Fruit fly (Drosophila melanogaster): ENCODE measurements around the gene CG17751.

Gene CG17751

DNA sequence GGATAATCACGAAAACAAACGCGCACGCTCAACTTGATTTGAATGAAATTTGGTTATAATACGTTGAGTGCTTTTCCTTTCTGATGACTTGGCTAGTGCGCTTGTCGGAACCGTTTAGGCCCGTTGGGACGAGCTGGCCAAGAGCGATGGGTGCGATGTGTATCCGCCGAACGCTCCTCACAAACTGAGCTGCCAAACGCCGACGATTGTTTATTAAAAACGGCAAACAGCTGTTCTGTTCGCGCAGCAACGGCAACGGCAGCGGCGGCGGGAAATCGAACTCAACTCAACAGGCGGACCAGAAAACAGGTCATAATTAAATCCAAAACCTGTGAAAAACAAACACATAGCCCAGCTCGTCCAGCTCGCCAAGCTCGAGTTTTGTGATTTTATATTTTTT lies 13.9 kb downstream of the CG17751 start (continued):
- TF ChIP-seq B-H2 (GFP tag; optimal IDR thresholded peaks at IDR 0.05) = peak; percentile 53

DNA sequence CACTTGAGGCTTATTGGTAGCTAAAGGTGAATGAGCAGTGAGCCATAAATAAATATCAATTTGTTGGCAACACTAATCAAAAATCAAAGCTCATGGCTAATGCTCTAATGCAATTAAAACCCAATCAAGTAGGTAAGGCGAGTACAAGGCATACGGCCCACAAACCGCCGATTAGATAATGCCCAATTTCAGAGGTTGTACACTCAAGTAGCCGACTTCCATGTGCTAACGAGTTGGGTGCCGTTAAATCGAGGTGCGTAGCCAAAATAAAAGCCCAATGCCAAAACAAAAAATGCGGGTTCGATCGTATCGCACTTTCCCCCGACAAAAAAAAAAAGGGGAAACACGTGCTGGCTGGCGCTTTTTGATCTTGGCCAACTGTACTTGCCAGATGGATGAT lies 15.0 kb downstream of the CG17751 start:
- TF ChIP-seq CG2712 (tag; optimal IDR thresholded peaks at IDR 0.05) = no peak
- no peak for TF ChIP-seq unc-4 (GFP tag; IDR thresholded peaks at IDR 0.05; ENCODE audit: partially characterized antibody)
- TF ChIP-seq CG6689 (GFP tag; IDR thresholded peaks at IDR 0.05) = no peak
- TF ChIP-seq hth (optimal IDR thresholded peaks at IDR 0.05) = no peak
- TF ChIP-seq ems (GFP tag; optimal IDR thresholded peaks at IDR 0.05) = no peak
- no peak for TF ChIP-seq CG5953 (GFP tag; IDR thresholded peaks at IDR 0.05)
- TF ChIP-seq crol (GFP tag; IDR thresholded peaks at IDR 0.05) = no peak
- no peak for TF ChIP-seq pnt (GFP tag; optimal IDR thresholded peaks at IDR 0.05)
- peak; percentile 74 for TF ChIP-seq sens-2 (GFP tag; IDR thresholded peaks at IDR 0.05)
- TF ChIP-seq CG14050 (GFP tag; IDR thresholded peaks at IDR 0.05) = no peak
- no peak for TF ChIP-seq MBD-R2 (GFP tag; IDR thresholded peaks at IDR 0.05)
- TF ChIP-seq Vsx1 (GFP tag; optimal IDR thresholded peaks at IDR 0.05) = peak; percentile 73
- TF ChIP-seq bsh (GFP tag; optimal IDR thresholded peaks at IDR 0.05) = no peak
- no peak for TF ChIP-seq pum (GFP tag; optimal IDR thresholded peaks at IDR 0.05)
- TF ChIP-seq CG13894 (tag; optimal IDR thresholded peaks at IDR 0.05) = peak; percentile 6
- no peak for TF ChIP-seq ken (GFP tag; IDR thresholded peaks at IDR 0.05)
- TF ChIP-seq lbe (GFP tag; optimal IDR thresholded peaks at IDR 0.05) = no peak
- no peak for TF ChIP-seq CG18619 (GFP tag; optimal IDR thresholded peaks at IDR 0.05)
- no peak for TF ChIP-seq lov (optimal IDR thresholded peaks at IDR 0.05)
- no peak for TF ChIP-seq lov (GFP tag; IDR thresholded peaks at IDR 0.05)
- no peak for TF ChIP-seq wek (GFP tag; optimal IDR thresholded peaks at IDR 0.05)
- TF ChIP-seq stc (GFP tag; IDR thresholded peaks at IDR 0.05) = peak; percentile 11; the same call in 1 of the 2 replicates
- TF ChIP-seq gce (GFP tag; IDR thresholded peaks at IDR 0.05) = no peak
- TF ChIP-seq crp (GFP tag; optimal IDR thresholded peaks at IDR 0.05) = no peak
- TF ChIP-seq CG17829 (tag; optimal IDR thresholded peaks at IDR 0.05) = no peak
- TF ChIP-seq kah (GFP tag; optimal IDR thresholded peaks at IDR 0.05) = no peak
- TF ChIP-seq Mes4 (GFP tag; optimal IDR thresholded peaks at IDR 0.05) = no peak
- no peak for TF ChIP-seq klu (GFP tag; IDR thresholded peaks at IDR 0.05)
- no peak for TF ChIP-seq Fer3 (tag; optimal IDR thresholded peaks at IDR 0.05)
- TF ChIP-seq ATbp (GFP tag; optimal IDR thresholded peaks at IDR 0.05) = no peak
- no peak for TF ChIP-seq CG6654 (GFP tag; optimal IDR thresholded peaks at IDR 0.05)
- TF ChIP-seq cwo (GFP tag; optimal IDR thresholded peaks at IDR 0.05) = peak; percentile 82
- TF ChIP-seq CG8924 (tag; optimal IDR thresholded peaks at IDR 0.05) = no peak
- no peak for TF ChIP-seq corto (GFP tag; optimal IDR thresholded peaks at IDR 0.05)
- no peak for TF ChIP-seq repo (GFP tag; optimal IDR thresholded peaks at IDR 0.05)
- no peak for TF ChIP-seq CG17802 (tag; optimal IDR thresholded peaks at IDR 0.05)
- peak; percentile 90 for TF ChIP-seq sd (tag; optimal IDR thresholded peaks at IDR 0.05)
- TF ChIP-seq maf-S (GFP tag; optimal IDR thresholded peaks at IDR 0.05) = no peak
- TF ChIP-seq CG14965 (GFP tag; optimal IDR thresholded peaks at IDR 0.05; ENCODE audit: borderline replicate concordance) = no peak
- TF ChIP-seq exex (tag; optimal IDR thresholded peaks at IDR 0.05) = peak; percentile 100
- TF ChIP-seq CoRest (tag; optimal IDR thresholded peaks at IDR 0.05) = no peak
- TF ChIP-seq Dip3 (GFP tag; optimal IDR thresholded peaks at IDR 0.05) = no peak
- no peak for TF ChIP-seq tna (GFP tag; IDR thresholded peaks at IDR 0.05; ENCODE audit: partially characterized antibody)
- TF ChIP-seq fd64A (GFP tag; optimal IDR thresholded peaks at IDR 0.05) = no peak
- no peak for TF ChIP-seq bbx (GFP tag; IDR thresholded peaks at IDR 0.05; ENCODE audit: partially characterized antibody)
- no peak for TF ChIP-seq CG1602 (GFP tag; optimal IDR thresholded peaks at IDR 0.05)
- TF ChIP-seq tup (GFP tag; optimal IDR thresholded peaks at IDR 0.05) = no peak
- TF ChIP-seq CG8388 (GFP tag; optimal IDR thresholded peaks at IDR 0.05) = no peak
- TF ChIP-seq CG11504 (tag; optimal IDR thresholded peaks at IDR 0.05) = no peak
